Worm (Caenorhabditis elegans) whole organism, L1 larva: ENCODE measurements around the gene sao-1.

Experiments used
- C04F5.9 ChIP-seq: sonication (generic microtip); optimal IDR thresholded peaks from 2 replicates; lab custom pipeline; 2016; ENCODE audit warnings: missing genetic modification characterization, missing compliant biosample characterization
- F16B12.6 ChIP-seq: fragments of 150-350 bp; optimal IDR thresholded peaks from 2 replicates; lab custom pipeline; 2014; ENCODE audit warnings: missing biosample characterization, missing genetic modification characterization
- Y116A8C.19 ChIP-seq: sonication (generic microtip); optimal IDR thresholded peaks from 2 replicates; lab custom pipeline; 2016; ENCODE audit warnings: missing compliant biosample characterization, missing genetic modification characterization, borderline replicate concordance
- alr-1 ChIP-seq: fragments of 200-800 bp; sonication (Bioruptor generic); optimal IDR thresholded peaks from 2 replicates; lab custom pipeline; 2018; ENCODE audit warnings: borderline replicate concordance, mild to moderate bottlenecking, missing genetic modification characterization, missing compliant biosample characterization
- blmp-1 ChIP-seq: fragments of 150-350 bp; optimal IDR thresholded peaks from 2 replicates; lab custom pipeline; 2014; ENCODE audit warnings: missing biosample characterization, missing genetic modification characterization
- ceh-63 ChIP-seq: fragments of 200-800 bp; sonication (Bioruptor generic); optimal IDR thresholded peaks from 2 replicates; lab custom pipeline; 2018; ENCODE audit warnings: mild to moderate bottlenecking, missing genetic modification characterization, missing compliant biosample characterization
- ceh-8 ChIP-seq: fragments of 200-800 bp; sonication (Bioruptor generic); optimal IDR thresholded peaks from 2 replicates; lab custom pipeline; 2018; ENCODE audit warnings: mild to moderate bottlenecking, missing genetic modification characterization, moderate library complexity, missing compliant biosample characterization
- ceh-82 ChIP-seq, 3 experiments: fragments of 150-350 bp in 1 of 3; sonication (generic microtip) in 2 of 3; optimal IDR thresholded peaks; 2 replicates each; lab custom pipeline; 2014 to 2017; ENCODE audit warnings: missing biosample characterization in 3 of 3, missing genetic modification characterization in 3 of 3
- ceh-88 ChIP-seq: fragments of 200-800 bp; sonication (Bioruptor generic); IDR thresholded peaks from 2 replicates; pipeline ENCODE4 v1.3.6; 2022; ENCODE audit warnings: missing genetic modification characterization, missing compliant biosample characterization
- ceh-90 ChIP-seq: sonication (generic microtip); optimal IDR thresholded peaks from 2 replicates; lab custom pipeline; 2016; ENCODE audit warnings: missing genetic modification characterization, missing compliant biosample characterization
- efl-3 ChIP-seq: fragments of 200-800 bp; sonication (Bioruptor generic); optimal IDR thresholded peaks from 2 replicates; lab custom pipeline; 2018; ENCODE audit warnings: mild to moderate bottlenecking, missing genetic modification characterization, missing compliant biosample characterization
- egl-13 ChIP-seq: sonication (generic microtip); optimal IDR thresholded peaks from 2 replicates; lab custom pipeline; 2016; ENCODE audit warnings: missing genotype, missing genetic modification reagents, missing genetic modification characterization, missing compliant biosample characterization
- egl-27 ChIP-seq, 2 experiments: fragments of 150-350 bp in 1 of 2; sonication (generic microtip); optimal IDR thresholded peaks; 3 replicates each; lab custom pipeline; 2017 to 2018; ENCODE audit warnings: missing biosample characterization in 2 of 2, missing genetic modification characterization in 2 of 2, missing genetic modification reagents in 2 of 2
- fkh-10 ChIP-seq: sonication (generic microtip); optimal IDR thresholded peaks from 2 replicates; lab custom pipeline; 2017; ENCODE audit warnings: missing biosample characterization, missing genetic modification reagents, missing genetic modification characterization
- fkh-8 ChIP-seq: sonication (generic microtip); optimal IDR thresholded peaks from 2 replicates; lab custom pipeline; 2016; ENCODE audit warnings: mild to moderate bottlenecking, missing genetic modification characterization, missing compliant biosample characterization
- fos-1 ChIP-seq: fragments of 150-350 bp; optimal IDR thresholded peaks from 2 replicates; lab custom pipeline; 2014; ENCODE audit warnings: missing biosample characterization, missing genetic modification characterization
- grh-1 ChIP-seq: fragments of 200-800 bp; sonication (Bioruptor generic); IDR thresholded peaks from 2 replicates; pipeline ENCODE4 v1.3.6; 2022; ENCODE audit warnings: missing genetic modification reagents, missing genetic modification characterization, missing compliant biosample characterization
- hlh-17 ChIP-seq: fragments of 200-800 bp; sonication (Bioruptor generic); optimal IDR thresholded peaks from 2 replicates; lab custom pipeline; 2018; ENCODE audit warnings: missing genetic modification characterization, mild to moderate bottlenecking, missing compliant biosample characterization, moderate library complexity, borderline replicate concordance
- hlh-4 ChIP-seq: sonication (generic microtip); optimal IDR thresholded peaks from 2 replicates; lab custom pipeline; 2016; ENCODE audit warnings: mild to moderate bottlenecking, missing genetic modification characterization, missing compliant biosample characterization
- irx-1 ChIP-seq: sonication (generic microtip); optimal IDR thresholded peaks from 2 replicates; lab custom pipeline; 2016; ENCODE audit warnings: missing genetic modification characterization, missing compliant biosample characterization
- isw-1 ChIP-seq: fragments of 200-800 bp; sonication (Bioruptor generic); IDR thresholded peaks from 2 replicates; pipeline ENCODE4 v1.3.6; 2022; ENCODE audit warnings: missing genetic modification characterization, missing compliant biosample characterization
- jun-1 ChIP-seq: fragments of 150-350 bp; optimal IDR thresholded peaks from 2 replicates; lab custom pipeline; 2014; ENCODE audit warnings: missing biosample characterization, missing genetic modification reagents, missing genetic modification characterization
- lin-14 ChIP-seq: fragments of 200-800 bp; sonication (Bioruptor generic); optimal IDR thresholded peaks from 2 replicates; lab custom pipeline; 2018; ENCODE audit warnings: mild to moderate bottlenecking, missing genetic modification characterization, moderate library complexity, missing compliant biosample characterization
- lin-39 ChIP-seq: fragments of 150-350 bp; optimal IDR thresholded peaks from 2 replicates; lab custom pipeline; 2014; ENCODE audit warnings: missing biosample characterization, missing genetic modification reagents, missing genetic modification characterization
- lsy-2 ChIP-seq, 2 experiments: fragments of 150-350 bp; optimal IDR thresholded peaks; 2 replicates each; lab custom pipeline; 2014; ENCODE audit warnings: missing biosample characterization in 2 of 2, missing genetic modification characterization in 2 of 2
- mab-9 ChIP-seq: fragments of 200-800 bp; sonication (Bioruptor generic); IDR thresholded peaks from 2 replicates; pipeline ENCODE4 v1.3.6; 2022; ENCODE audit warnings: missing genetic modification reagents, missing genetic modification characterization, missing compliant biosample characterization
- mdl-1 ChIP-seq, 2 experiments: fragments of 150-350 bp; optimal IDR thresholded peaks; 2 replicates each; lab custom pipeline; 2014 to 2017; ENCODE audit warnings: missing biosample characterization in 2 of 2, missing genetic modification characterization in 2 of 2, inconsistent platforms in 1 of 2
- mef-2 ChIP-seq: fragments of 150-350 bp; optimal IDR thresholded peaks from 2 replicates; lab custom pipeline; 2014; ENCODE audit warnings: missing biosample characterization, missing genetic modification characterization
- nhr-11 ChIP-seq: fragments of 150-350 bp; optimal IDR thresholded peaks from 2 replicates; lab custom pipeline; 2014; ENCODE audit warnings: missing biosample characterization, missing genetic modification characterization
- nhr-12 ChIP-seq: sonication (generic microtip); optimal IDR thresholded peaks from 2 replicates; lab custom pipeline; 2017; ENCODE audit warnings: missing biosample characterization, missing genetic modification characterization
- nhr-19 ChIP-seq: fragments of 200-800 bp; sonication (Bioruptor generic); conservative IDR thresholded peaks from 2 replicates; pipeline ENCODE4 v1.3.6; 2022; ENCODE audit warnings: missing genetic modification characterization, missing compliant biosample characterization
- nhr-20 ChIP-seq: sonication (generic microtip); optimal IDR thresholded peaks from 2 replicates; lab custom pipeline; 2016; ENCODE audit warnings: mild to moderate bottlenecking, missing genetic modification characterization, missing compliant biosample characterization
- nhr-237 ChIP-seq: fragments of 150-350 bp; optimal IDR thresholded peaks from 2 replicates; lab custom pipeline; 2014; ENCODE audit warnings: missing biosample characterization, missing genetic modification characterization
- nhr-76 ChIP-seq: sonication (generic microtip); optimal IDR thresholded peaks from 2 replicates; lab custom pipeline; 2017; ENCODE audit warnings: missing biosample characterization, missing genetic modification characterization
- nhr-84 ChIP-seq: sonication (generic microtip); optimal IDR thresholded peaks from 2 replicates; lab custom pipeline; 2017; ENCODE audit warnings: missing biosample characterization, missing genetic modification characterization
- pax-3 ChIP-seq: fragments of 200-800 bp; sonication (Bioruptor generic); optimal IDR thresholded peaks from 2 replicates; lab custom pipeline; 2018; ENCODE audit warnings: mild to moderate bottlenecking, missing genetic modification characterization, moderate library complexity, missing compliant biosample characterization
- pqm-1 ChIP-seq: sonication (generic microtip); optimal IDR thresholded peaks from 3 replicates; lab custom pipeline; 2017; ENCODE audit warnings: missing biosample characterization, missing genetic modification characterization
- rnt-1 ChIP-seq: sonication (generic microtip); optimal IDR thresholded peaks from 2 replicates; lab custom pipeline; 2016; ENCODE audit warnings: mild to moderate bottlenecking, missing genetic modification characterization, moderate library complexity, missing compliant biosample characterization
- snpc-4 ChIP-seq: fragments of 150-350 bp; optimal IDR thresholded peaks from 2 replicates; lab custom pipeline; 2014; ENCODE audit warnings: missing biosample characterization, missing genetic modification characterization
- snu-23 ChIP-seq: sonication (generic microtip); optimal IDR thresholded peaks from 2 replicates; lab custom pipeline; 2016; ENCODE audit warnings: missing genetic modification characterization, missing compliant biosample characterization
- sox-4 ChIP-seq: sonication (generic microtip); optimal IDR thresholded peaks from 2 replicates; lab custom pipeline; 2016; ENCODE audit warnings: missing genetic modification characterization, missing compliant biosample characterization
- sptf-1 ChIP-seq: fragments of 150-350 bp; optimal IDR thresholded peaks from 2 replicates; lab custom pipeline; 2014; ENCODE audit warnings: missing biosample characterization, missing genetic modification characterization
- tbx-2 ChIP-seq: sonication (generic microtip); optimal IDR thresholded peaks from 2 replicates; lab custom pipeline; 2016; ENCODE audit warnings: missing genetic modification characterization, missing compliant biosample characterization
- unc-130 ChIP-seq: fragments of 150-350 bp; optimal IDR thresholded peaks from 2 replicates; lab custom pipeline; 2017; ENCODE audit warnings: missing biosample characterization, missing genetic modification characterization, inconsistent platforms
- unc-30 ChIP-seq: sonication (generic microtip); optimal IDR thresholded peaks from 2 replicates; lab custom pipeline; 2017; ENCODE audit warnings: missing biosample characterization, missing genetic modification characterization
- unc-62 ChIP-seq: fragments of 150-350 bp; optimal IDR thresholded peaks from 2 replicates; lab custom pipeline; 2014; ENCODE audit warnings: missing biosample characterization, missing genetic modification reagents, missing genetic modification characterization
- unc-86 ChIP-seq: sonication (generic microtip); optimal IDR thresholded peaks from 2 replicates; lab custom pipeline; 2016; ENCODE audit warnings: missing genetic modification characterization, missing compliant biosample characterization
- vab-15 ChIP-seq: sonication (generic microtip); optimal IDR thresholded peaks from 2 replicates; lab custom pipeline; 2017; ENCODE audit warnings: missing genotype, mild to moderate bottlenecking, missing genetic modification characterization, missing compliant biosample characterization
- xbp-1 ChIP-seq: sonication (generic microtip); optimal IDR thresholded peaks from 2 replicates; lab custom pipeline; 2016; ENCODE audit warnings: missing genetic modification characterization, missing compliant biosample characterization
- zag-1 ChIP-seq: fragments of 150-350 bp; optimal IDR thresholded peaks from 2 replicates; lab custom pipeline; 2014; ENCODE audit warnings: missing biosample characterization, missing genetic modification characterization
- zip-4 ChIP-seq: fragments of 200-800 bp; sonication (Bioruptor generic); optimal IDR thresholded peaks from 2 replicates; lab custom pipeline; 2018; ENCODE audit warnings: mild to moderate bottlenecking, missing genetic modification characterization, moderate library complexity, missing compliant biosample characterization
- ztf-11 ChIP-seq, 2 experiments: sonication (generic microtip); optimal IDR thresholded peaks; 2 replicates each; lab custom pipeline; 2016 to 2017; ENCODE audit warnings: missing genetic modification characterization in 2 of 2, missing biosample characterization in 1 of 2, missing compliant biosample characterization in 1 of 2
- ztf-4 ChIP-seq: fragments of 150-350 bp; optimal IDR thresholded peaks from 2 replicates; lab custom pipeline; 2014; ENCODE audit warnings: missing biosample characterization, missing genetic modification characterization

The sao-1 gene

ce11 chrV:14012002-14012554 lies 48.4 kb downstream of the sao-1 start, which contains the start of the genes ddx-17 and aip-1 (continued):
- TF ChIP-seq mef-2 (no peak), pqm-1 (tag; lab: Kevin White, UChicago) (no peak), zip-4 (GFP tag; lab: Kevin White, UChicago) (peak; percentile 38), mab-9 (GFP tag; lab: Robert Waterston, UW) (peak; percentile 20; the same call in 1 of the 2 replicates), grh-1 (GFP tag; lab: Robert Waterston, UW) (peak; percentile 19; the same call in 1 of the 2 replicates), lin-39 (tag; lab: Kevin White, UChicago) (peak; percentile 19), ceh-82 (tag; optimal IDR thresholded peaks at IDR 0.05; lab: Kevin White, UChicago) (peak in 2 of 3 experiments; percentile 8 to 70), alr-1 (tag; lab: Kevin White, UChicago) (no peak), tbx-2 (peak; percentile 76), Y116A8C.19 (no peak), nhr-20 (tag; lab: Kevin White, UChicago) (peak; percentile 68), zag-1 (tag; lab: Kevin White, UChicago) (no peak), ztf-11 (tag; optimal IDR thresholded peaks at IDR 0.05; lab: Kevin White, UChicago) (no peak), snpc-4 (tag; lab: Kevin White, UChicago) (peak; percentile 27), sptf-1 (tag; lab: Kevin White, UChicago) (no peak), hlh-4 (tag; lab: Kevin White, UChicago) (no peak), unc-130 (tag; lab: Kevin White, UChicago) (peak; percentile 25), lin-14 (GFP tag; lab: Kevin White, UChicago) (peak; percentile 83), nhr-19 (GFP tag; lab: Robert Waterston, UW) (peak; percentile 67), fos-1 (tag; lab: Kevin White, UChicago) (peak; percentile 38), fkh-10 (GFP tag; lab: Kevin White, UChicago) (no peak), blmp-1 (tag; lab: Kevin White, UChicago) (peak; percentile 57), rnt-1 (tag; lab: Kevin White, UChicago) (peak; percentile 74), nhr-76 (tag; lab: Kevin White, UChicago) (no peak), xbp-1 (tag; lab: Kevin White, UChicago) (peak; percentile 60), lsy-2 (tag; optimal IDR thresholded peaks at IDR 0.05; lab: Kevin White, UChicago) (peak; percentile 70 to 89), egl-27 (tag; optimal IDR thresholded peaks at IDR 0.05; lab: Kevin White, UChicago) (no peak), snu-23 (GFP tag; lab: Kevin White, UChicago) (peak; percentile 84), efl-3 (GFP tag; lab: Kevin White, UChicago) (no peak), unc-86 (tag; lab: Kevin White, UChicago) (peak; percentile 56), ceh-63 (no peak), pax-3 (tag; lab: Kevin White, UChicago) (peak; percentile 74), F16B12.6 (peak; percentile 9), ceh-90 (tag; lab: Kevin White, UChicago) (no peak), isw-1 (GFP tag; lab: Robert Waterston, UW) (peak; percentile 72), mdl-1 (tag; optimal IDR thresholded peaks at IDR 0.05; lab: Kevin White, UChicago) (peak in 1 of 2 experiments; percentile 64), ceh-8 (GFP tag; lab: Kevin White, UChicago) (no peak), unc-30 (tag; lab: Kevin White, UChicago) (no peak), sox-4 (tag; lab: Kevin White, UChicago) (peak; percentile 41), hlh-17 (GFP tag; lab: Kevin White, UChicago) (no peak), unc-62 (GFP tag; lab: Kevin White, UChicago) (no peak), irx-1 (tag; lab: Kevin White, UChicago) (peak; percentile 30), egl-13 (peak; percentile 70), nhr-11 (no peak), nhr-12 (tag; lab: Kevin White, UChicago) (no peak), C04F5.9 (peak; percentile 18), fkh-8 (tag; lab: Kevin White, UChicago) (peak; percentile 91), nhr-237 (tag; lab: Kevin White, UChicago) (no peak), ceh-88 (GFP tag; lab: Robert Waterston, UW) (no peak), vab-15 (tag; lab: Kevin White, UChicago) (peak; percentile 1), nhr-84 (tag; lab: Kevin White, UChicago) (no peak), ztf-4 (tag; lab: Kevin White, UChicago) (no peak), jun-1 (tag; lab: Kevin White, UChicago) (peak; percentile 61)
